Fruit fly (Drosophila melanogaster): ENCODE measurements around the gene Arl1.

Gene Arl1

dm6 chr3L:16011319-16012210, 28.6 kb downstream of the Arl1 start, which contains the start of gene mib1 (continued):
- no peak for TF ChIP-seq Tbp (GFP tag; optimal IDR thresholded peaks at IDR 0.05)
- 0 out of 2 replicates have a peak, but pooled peaks have one; percentile 16 for TF ChIP-seq rib (GFP tag; IDR thresholded peaks at IDR 0.05)
- TF ChIP-seq CG14667 (GFP tag; IDR thresholded peaks at IDR 0.05), result no peak
- TF ChIP-seq GATAe (GFP tag; conservative IDR thresholded peaks at IDR 0.05), result no peak
- TF ChIP-seq E2f1 (GFP tag; IDR thresholded peaks at IDR 0.05), result no peak
- peak; percentile 47 for TF ChIP-seq scrt (GFP tag; optimal IDR thresholded peaks at IDR 0.05)
- TF ChIP-seq lmd (GFP tag; IDR thresholded peaks at IDR 0.05), result peak; percentile 39; the same call in 1 of the 2 replicates
- peak; percentile 26; the same call in 1 of the 2 replicates for TF ChIP-seq Ptx1 (GFP tag; IDR thresholded peaks at IDR 0.05)
- peak; percentile 42 for TF ChIP-seq Dad (GFP tag; optimal IDR thresholded peaks at IDR 0.05)
- peak; percentile 42 for TF ChIP-seq CG10462 (GFP tag; optimal IDR thresholded peaks at IDR 0.05)
- peak; percentile 6 for TF ChIP-seq CG17385 (GFP tag; optimal IDR thresholded peaks at IDR 0.05)
- peak; percentile 76; the same call in 2 of the 3 replicates for TF ChIP-seq CG34422 (GFP tag; IDR thresholded peaks at IDR 0.05)
- no peak for TF ChIP-seq Sox100B (GFP tag; optimal IDR thresholded peaks at IDR 0.05)
- peak in 1 of 2 experiments; percentile 76 for TF ChIP-seq Pdp1 (GFP tag; optimal IDR thresholded peaks at IDR 0.05)
- peak; percentile 25; the same call in 1 of the 2 replicates for TF ChIP-seq klu (GFP tag; IDR thresholded peaks at IDR 0.05)
- peak; percentile 74 for TF ChIP-seq ci (GFP tag; IDR thresholded peaks at IDR 0.05)
- TF ChIP-seq CG14441 (GFP tag; IDR thresholded peaks at IDR 0.05), result 0 out of 2 replicates have a peak, but pooled peaks have one; percentile 5
- TF ChIP-seq dmrt11E (tag; optimal IDR thresholded peaks at IDR 0.05), result peak; percentile 1
- TF ChIP-seq danr (GFP tag; IDR thresholded peaks at IDR 0.05), result no peak
- TF ChIP-seq dpn (GFP tag; optimal IDR thresholded peaks at IDR 0.05), result peak in 1 of 2 experiments; percentile 32
- peak; percentile 90 for TF ChIP-seq nmo (GFP tag; optimal IDR thresholded peaks at IDR 0.05)
- peak; percentile 65; the same call in 1 of the 2 replicates for TF ChIP-seq sob (GFP tag; IDR thresholded peaks at IDR 0.05)
- TF ChIP-seq Lhr (GFP tag; optimal IDR thresholded peaks at IDR 0.05), result peak; percentile 99
- peak; percentile 63 for TF ChIP-seq CTCF (GFP tag; optimal IDR thresholded peaks at IDR 0.05)
- TF ChIP-seq H2.0 (GFP tag; IDR thresholded peaks at IDR 0.05), result no peak
- no peak for TF ChIP-seq lilli (GFP tag; optimal IDR thresholded peaks at IDR 0.05)
- TF ChIP-seq da (GFP tag; optimal IDR thresholded peaks at IDR 0.05), result no peak
- TF ChIP-seq CG3065 (GFP tag; optimal IDR thresholded peaks at IDR 0.05), result no peak
- TF ChIP-seq D19A (tag; optimal IDR thresholded peaks at IDR 0.05), result no peak
- 0 out of 2 replicates have a peak, but pooled peaks have one; percentile 6 for TF ChIP-seq Awh (GFP tag; IDR thresholded peaks at IDR 0.05)
- TF ChIP-seq CrebB (tag; optimal IDR thresholded peaks at IDR 0.05), result peak; percentile 74
- TF ChIP-seq mam (GFP tag; optimal IDR thresholded peaks at IDR 0.05), result no peak
- no peak for TF ChIP-seq Mes4 (GFP tag; optimal IDR thresholded peaks at IDR 0.05)
- TF ChIP-seq CG10321 (GFP tag; IDR thresholded peaks at IDR 0.05), result no peak
- TF ChIP-seq dan (GFP tag; IDR thresholded peaks at IDR 0.05), result no peak
- peak; percentile 19 for TF ChIP-seq twi (tag; optimal IDR thresholded peaks at IDR 0.05)
- peak; percentile 78 for TF ChIP-seq Rfx (GFP tag; IDR thresholded peaks at IDR 0.05)
- TF ChIP-seq ara (GFP tag; IDR thresholded peaks at IDR 0.05), result peak; percentile 32; the same call in 1 of the 2 replicates
- TF ChIP-seq CG31441 (GFP tag; IDR thresholded peaks at IDR 0.05), result peak; percentile 23; the same call in 1 of the 2 replicates
- peak; percentile 45 for TF ChIP-seq CG13296 (GFP tag; optimal IDR thresholded peaks at IDR 0.05)
- no peak for TF ChIP-seq eyg (GFP tag; optimal IDR thresholded peaks at IDR 0.05)
- TF ChIP-seq lola (GFP tag; optimal IDR thresholded peaks at IDR 0.05), result peak in 1 of 3 experiments; percentile 28
- TF ChIP-seq bsh (GFP tag; optimal IDR thresholded peaks at IDR 0.05), result no peak
- peak; percentile 67 for TF ChIP-seq oc (tag; optimal IDR thresholded peaks at IDR 0.05)
- no peak for TF ChIP-seq fd102C (GFP tag; optimal IDR thresholded peaks at IDR 0.05)
- peak; percentile 34 for TF ChIP-seq CG8290 (GFP tag; optimal IDR thresholded peaks at IDR 0.05)
- peak in 1 of 2 experiments; percentile 92 for TF ChIP-seq CG8290 (tag; optimal IDR thresholded peaks at IDR 0.05)
- TF ChIP-seq Hand (GFP tag; optimal IDR thresholded peaks at IDR 0.05), result no peak
- TF ChIP-seq H15 (GFP tag; IDR thresholded peaks at IDR 0.05), result 0 out of 3 replicates have a peak, but pooled peaks have one; percentile 8
- TF ChIP-seq zf30C (GFP tag; optimal IDR thresholded peaks at IDR 0.05), result peak; percentile 19
